Fruit fly (Drosophila melanogaster) whole organism, embryonic: ENCODE data around the gene CG5087.

Source experiments
- Antp ChIP-seq: fragments of 200-800 bp; sonication (Bioruptor generic); optimal IDR thresholded peaks from 3 replicates; lab custom pipeline; 2016; ENCODE audit warnings: missing biosample characterization, missing genetic modification characterization
- CG10321 ChIP-seq: fragments of 200-800 bp; sonication (Bioruptor generic); IDR thresholded peaks from 2 replicates; pipeline ENCODE4 v1.3.6; 2022; ENCODE audit warnings: missing biosample characterization, missing genetic modification characterization
- CG10543 ChIP-seq: fragments of 200-800 bp; sonication (Bioruptor generic); optimal IDR thresholded peaks from 3 replicates; lab custom pipeline; 2017; ENCODE audit warnings: missing biosample characterization, mild to moderate bottlenecking, missing genetic modification characterization, moderate library complexity
- CG12155 ChIP-seq: fragments of 200-800 bp; sonication (Bioruptor generic); optimal IDR thresholded peaks from 3 replicates; lab custom pipeline; 2016; ENCODE audit warnings: missing biosample characterization, missing genetic modification characterization
- CG12659 ChIP-seq: fragments of 200-800 bp; sonication (Bioruptor generic); optimal IDR thresholded peaks from 3 replicates; lab custom pipeline; 2017; ENCODE audit warnings: mild to moderate bottlenecking, missing biosample characterization, missing genetic modification reagents, missing genetic modification characterization
- CG13775 ChIP-seq: fragments of 200-800 bp; sonication (Bioruptor generic); optimal IDR thresholded peaks from 3 replicates; lab custom pipeline; 2017; ENCODE audit warnings: missing biosample characterization, mild to moderate bottlenecking, missing genetic modification characterization
- CG13894 ChIP-seq: fragments of 200-800 bp; sonication (Bioruptor generic); optimal IDR thresholded peaks from 3 replicates; lab custom pipeline; 2018; ENCODE audit warnings: missing biosample characterization, mild to moderate bottlenecking, missing genetic modification characterization, moderate library complexity
- CG14710 ChIP-seq: fragments of 200-800 bp; sonication (Bioruptor generic); optimal IDR thresholded peaks from 3 replicates; lab custom pipeline; 2019; ENCODE audit warnings: missing biosample characterization, mild to moderate bottlenecking, missing genetic modification characterization, moderate library complexity
- CG15073 ChIP-seq: fragments of 200-800 bp; sonication (Bioruptor generic); optimal IDR thresholded peaks from 2 replicates; lab custom pipeline; 2016; ENCODE audit warnings: missing biosample characterization, missing genetic modification characterization
- CG15601 ChIP-seq: fragments of 200-800 bp; sonication (Bioruptor generic); optimal IDR thresholded peaks from 3 replicates; lab custom pipeline; 2019; ENCODE audit warnings: missing biosample characterization, mild to moderate bottlenecking, missing genetic modification characterization, moderate library complexity
- CG17361 ChIP-seq: fragments of 200-800 bp; sonication (Bioruptor generic); IDR thresholded peaks from 3 replicates; pipeline ENCODE4 v1.3.6; 2022; ENCODE audit warnings: missing biosample characterization, missing genetic modification characterization
- CG18619 ChIP-seq: fragments of 200-800 bp; sonication (Bioruptor generic); optimal IDR thresholded peaks from 3 replicates; lab custom pipeline; 2017; ENCODE audit warnings: missing biosample characterization, mild to moderate bottlenecking, missing genetic modification characterization
- CG2678 ChIP-seq: fragments of 200-800 bp; sonication (Bioruptor generic); optimal IDR thresholded peaks from 3 replicates; lab custom pipeline; 2019; ENCODE audit warnings: missing biosample characterization, mild to moderate bottlenecking, missing genetic modification characterization, moderate library complexity
- CG33557 ChIP-seq: fragments of 200-800 bp; sonication (Bioruptor generic); optimal IDR thresholded peaks from 2 replicates; lab custom pipeline; 2019; ENCODE audit warnings: missing biosample characterization, mild to moderate bottlenecking, missing genetic modification characterization, moderate library complexity
- CG3847 ChIP-seq: fragments of 200-800 bp; sonication (Bioruptor generic); IDR thresholded peaks from 2 replicates; pipeline ENCODE4 v1.3.6; 2022; ENCODE audit warnings: missing biosample characterization, missing genetic modification characterization
- CG4282 ChIP-seq: fragments of 200-800 bp; sonication (Bioruptor generic); optimal IDR thresholded peaks from 2 replicates; lab custom pipeline; 2016; ENCODE audit warnings: missing biosample characterization, missing genetic modification characterization
- CG6175 ChIP-seq: fragments of 200-800 bp; sonication (Bioruptor generic); IDR thresholded peaks from 3 replicates; pipeline ENCODE4 v1.3.6; 2022; ENCODE audit warnings: missing biosample characterization, missing genetic modification characterization
- CG6654 ChIP-seq: fragments of 200-800 bp; sonication (Bioruptor generic); optimal IDR thresholded peaks from 2 replicates; lab custom pipeline; 2017; ENCODE audit warnings: missing biosample characterization, mild to moderate bottlenecking, missing genetic modification characterization
- CG8359 ChIP-seq: fragments of 200-800 bp; sonication (Bioruptor generic); optimal IDR thresholded peaks from 2 replicates; lab custom pipeline; 2017; ENCODE audit warnings: missing biosample characterization, mild to moderate bottlenecking, missing genetic modification characterization, borderline replicate concordance
- CG9727 ChIP-seq: fragments of 200-800 bp; sonication (Bioruptor generic); optimal IDR thresholded peaks from 3 replicates; lab custom pipeline; 2017; ENCODE audit warnings: missing biosample characterization, mild to moderate bottlenecking, missing genetic modification characterization
- Chrac-16 ChIP-seq: fragments of 200-800 bp; sonication (Bioruptor generic); optimal IDR thresholded peaks from 3 replicates; lab custom pipeline; 2016; ENCODE audit warnings: missing biosample characterization, missing genetic modification characterization
- CoRest ChIP-seq: fragments of 200-800 bp; sonication (Bioruptor generic); optimal IDR thresholded peaks from 3 replicates; lab custom pipeline; 2018; ENCODE audit warnings: missing biosample characterization, mild to moderate bottlenecking, missing genetic modification characterization, moderate library complexity
- Dad ChIP-seq: fragments of 200-800 bp; sonication (Bioruptor generic); optimal IDR thresholded peaks from 3 replicates; lab custom pipeline; 2016; ENCODE audit warnings: missing biosample characterization, missing genetic modification characterization
- H2.0 ChIP-seq: fragments of 200-800 bp; sonication (Bioruptor generic); IDR thresholded peaks from 2 replicates; pipeline ENCODE4 v1.3.6; 2022; ENCODE audit warnings: missing biosample characterization, missing genetic modification characterization
- HHEX ChIP-seq: fragments of 200-800 bp; sonication (Bioruptor generic); optimal IDR thresholded peaks from 3 replicates; lab custom pipeline; 2017; ENCODE audit warnings: missing biosample characterization, mild to moderate bottlenecking, missing genetic modification characterization, missing genetic modification reagents
- HmgZ ChIP-seq: fragments of 200-800 bp; sonication (Bioruptor generic); optimal IDR thresholded peaks from 2 replicates; lab custom pipeline; 2018; ENCODE audit warnings: missing biosample characterization, mild to moderate bottlenecking, missing genetic modification characterization
- Hr39 ChIP-seq: fragments of >200 bp; optimal IDR thresholded peaks from 2 replicates; lab custom pipeline; 2017
- Myb ChIP-seq: fragments of 200-800 bp; sonication (Bioruptor generic); optimal IDR thresholded peaks from 2 replicates; lab custom pipeline; 2016; ENCODE audit warnings: missing biosample characterization, missing genetic modification characterization
- Oaz ChIP-seq: fragments of 200-800 bp; sonication (Bioruptor generic); IDR thresholded peaks from 2 replicates; pipeline ENCODE4 v1.3.6; 2022; ENCODE audit warnings: missing biosample characterization, missing genetic modification characterization
- PHDP ChIP-seq: fragments of 200-800 bp; sonication (Bioruptor generic); optimal IDR thresholded peaks from 3 replicates; lab custom pipeline; 2018; ENCODE audit warnings: missing biosample characterization, mild to moderate bottlenecking, missing genetic modification characterization, moderate library complexity
- Poxn ChIP-seq: fragments of 200-800 bp; sonication (Bioruptor generic); IDR thresholded peaks from 2 replicates; pipeline ENCODE4 v1.3.6; 2022; ENCODE audit warnings: missing biosample characterization, missing genetic modification characterization
- Sox102F ChIP-seq: fragments of 200-800 bp; sonication (Bioruptor generic); optimal IDR thresholded peaks from 2 replicates; lab custom pipeline; 2018; ENCODE audit warnings: missing biosample characterization, mild to moderate bottlenecking, missing genetic modification characterization, moderate library complexity
- crc ChIP-seq: fragments of 200-800 bp; sonication (Bioruptor generic); optimal IDR thresholded peaks from 2 replicates; lab custom pipeline; 2016; ENCODE audit warnings: missing biosample characterization, missing genetic modification characterization
- dmrt11E ChIP-seq: fragments of 200-800 bp; sonication (Bioruptor generic); optimal IDR thresholded peaks from 3 replicates; lab custom pipeline; 2018; ENCODE audit warnings: missing biosample characterization, mild to moderate bottlenecking, missing genetic modification characterization, moderate library complexity
- fd102C ChIP-seq: fragments of 200-800 bp; sonication (Bioruptor generic); optimal IDR thresholded peaks from 2 replicates; lab custom pipeline; 2018; ENCODE audit warnings: missing biosample characterization, mild to moderate bottlenecking, missing genetic modification characterization, moderate library complexity
- hbn ChIP-seq: fragments of 200-800 bp; sonication (Bioruptor generic); IDR thresholded peaks from 2 replicates; pipeline ENCODE4 v1.3.6; 2022; ENCODE audit warnings: missing biosample characterization, missing genetic modification characterization; ENCODE audit not compliant: partially characterized antibody
- ind ChIP-seq: fragments of 200-800 bp; sonication (Bioruptor generic); optimal IDR thresholded peaks from 3 replicates; lab custom pipeline; 2016; ENCODE audit warnings: missing biosample characterization, missing genetic modification characterization
- insv ChIP-seq, 2 experiments: fragments of 200-800 bp; sonication (Bioruptor generic); optimal IDR thresholded peaks; 3 replicates each; lab custom pipeline; 2016 to 2018; ENCODE audit warnings: missing biosample characterization in 2 of 2, missing genetic modification characterization in 2 of 2
- ken ChIP-seq: fragments of 200-800 bp; sonication (Bioruptor generic); IDR thresholded peaks from 3 replicates; pipeline ENCODE4 v1.3.6; 2022; ENCODE audit warnings: missing biosample characterization, missing genetic modification characterization
- pnt ChIP-seq: fragments of 200-800 bp; sonication (Bioruptor generic); optimal IDR thresholded peaks from 3 replicates; lab custom pipeline; 2016; ENCODE audit warnings: missing biosample characterization, missing genetic modification characterization
- pros ChIP-seq: fragments of 200-800 bp; sonication (Bioruptor generic); optimal IDR thresholded peaks from 3 replicates; lab custom pipeline; 2019; ENCODE audit warnings: missing biosample characterization, mild to moderate bottlenecking, missing genetic modification characterization, moderate library complexity
- ro ChIP-seq: fragments of 200-800 bp; sonication (Bioruptor generic); IDR thresholded peaks from 2 replicates; pipeline ENCODE4 v1.3.6; 2022; ENCODE audit warnings: missing biosample characterization, missing genetic modification characterization
- schlank ChIP-seq: fragments of 200-800 bp; sonication (Bioruptor generic); optimal IDR thresholded peaks from 2 replicates; lab custom pipeline; 2018; ENCODE audit warnings: missing biosample characterization, mild to moderate bottlenecking, missing genetic modification characterization
- sima ChIP-seq: fragments of 200-800 bp; sonication (Bioruptor generic); optimal IDR thresholded peaks from 2 replicates; lab custom pipeline; 2016; ENCODE audit warnings: missing biosample characterization, missing genetic modification characterization
- sna ChIP-seq: fragments of 200-800 bp; sonication (Bioruptor generic); IDR thresholded peaks from 2 replicates; pipeline ENCODE4 v1.3.6; 2022; ENCODE audit warnings: missing biosample characterization, missing genetic modification characterization; ENCODE audit not compliant: partially characterized antibody
- trh ChIP-seq: fragments of 200-800 bp; sonication (Bioruptor generic); optimal IDR thresholded peaks from 2 replicates; lab custom pipeline; 2016; ENCODE audit warnings: missing biosample characterization, missing genetic modification characterization
- vfl ChIP-seq: fragments of 200-800 bp; sonication (Bioruptor generic); optimal IDR thresholded peaks from 2 replicates; lab custom pipeline; 2016; ENCODE audit warnings: missing biosample characterization, missing genetic modification characterization
- wdn ChIP-seq: fragments of 200-800 bp; sonication (Bioruptor generic); IDR thresholded peaks from 2 replicates; pipeline ENCODE4 v1.3.6; 2022; ENCODE audit warnings: missing biosample characterization, missing genetic modification characterization
- zf30C ChIP-seq: fragments of 200-800 bp; sonication (Bioruptor generic); optimal IDR thresholded peaks from 3 replicates; lab custom pipeline; 2018; ENCODE audit warnings: missing biosample characterization, mild to moderate bottlenecking, missing genetic modification characterization

Gene CG5087

dm6 chr3L:9011485-9012389 is 13.8 kb downstream of the CG5087 start (continued):
- TF ChIP-seq ken, result peak; percentile 78; the same call in 2 of the 3 replicates
- no peak for TF ChIP-seq Hr39 (lab: Kevin White, UChicago)
- peak; percentile 94 for TF ChIP-seq CG9727
- TF ChIP-seq CG10321, result no peak
- peak; percentile 63 for TF ChIP-seq ind (GFP tag; lab: Kevin White, UChicago)
- no peak for TF ChIP-seq CG12659
- TF ChIP-seq PHDP (tag; lab: Kevin White, UChicago), result no peak
- peak; percentile 38 for TF ChIP-seq CG6654
- TF ChIP-seq pros (GFP tag; lab: Kevin White, UChicago), result no peak
- no peak for TF ChIP-seq Poxn (GFP tag; lab: Robert Waterston, UW)
- peak; percentile 17 for TF ChIP-seq HmgZ
- peak; percentile 68; the same call in 1 of the 2 replicates for TF ChIP-seq ro
- peak; percentile 71 for TF ChIP-seq CoRest (tag; lab: Kevin White, UChicago)
- no peak for TF ChIP-seq CG13894 (tag; lab: Kevin White, UChicago)
- TF ChIP-seq vfl (GFP tag; lab: Kevin White, UChicago), result peak; percentile 4
- peak; percentile 76 for TF ChIP-seq CG13775 (GFP tag; lab: Kevin White, UChicago)
- TF ChIP-seq wdn, result no peak
- peak; percentile 74 for TF ChIP-seq H2.0 (GFP tag; lab: Robert Waterston, UW)
- TF ChIP-seq CG6175, result no peak
- peak; percentile 49 for TF ChIP-seq CG12155 (GFP tag; lab: Kevin White, UChicago)
- TF ChIP-seq CG8359 (GFP tag; lab: Kevin White, UChicago), result peak; percentile 64
- no peak for TF ChIP-seq hbn (GFP tag; lab: Robert Waterston, UW)
- TF ChIP-seq fd102C, result peak; percentile 77
- peak; percentile 74 for TF ChIP-seq Chrac-16 (GFP tag; lab: Kevin White, UChicago)
- TF ChIP-seq CG18619 (GFP tag; lab: Kevin White, UChicago), result peak; percentile 10
- TF ChIP-seq sna (GFP tag; lab: Robert Waterston, UW), result no peak
- peak; percentile 62 for TF ChIP-seq Sox102F (GFP tag; lab: Kevin White, UChicago)
- TF ChIP-seq Oaz, result no peak
- TF ChIP-seq CG17361, result peak; percentile 74; the same call in 2 of the 3 replicates
- no peak for TF ChIP-seq CG15073 (GFP tag; lab: Kevin White, UChicago)
- no peak for TF ChIP-seq schlank (tag; lab: Kevin White, UChicago)
- peak; percentile 90 for TF ChIP-seq zf30C
- peak; percentile 81 for TF ChIP-seq CG33557 (GFP tag; lab: Kevin White, UChicago)
- TF ChIP-seq HHEX (GFP tag; lab: Kevin White, UChicago), result peak; percentile 38
- TF ChIP-seq CG3847 (GFP tag; lab: Robert Waterston, UW), result peak; percentile 27; the same call in 1 of the 2 replicates
- TF ChIP-seq Myb (GFP tag; lab: Kevin White, UChicago), result peak; percentile 46
- peak; percentile 89 for TF ChIP-seq dmrt11E (tag; lab: Kevin White, UChicago)
- no peak for TF ChIP-seq sima (GFP tag; lab: Kevin White, UChicago)
- peak; percentile 87 for TF ChIP-seq Antp (GFP tag; lab: Kevin White, UChicago)
- peak; percentile 45 for TF ChIP-seq Dad
- no peak for TF ChIP-seq CG10543 (GFP tag; lab: Kevin White, UChicago)
- TF ChIP-seq pnt (GFP tag; lab: Kevin White, UChicago), result peak; percentile 80
- TF ChIP-seq CG4282, result no peak
- TF ChIP-seq CG15601 (tag; lab: Kevin White, UChicago), result peak; percentile 68
- no peak for TF ChIP-seq insv (GFP tag; optimal IDR thresholded peaks at IDR 0.05; lab: Kevin White, UChicago)
- TF ChIP-seq CG14710, result peak; percentile 86
- TF ChIP-seq trh (GFP tag; lab: Kevin White, UChicago), result peak; percentile 21
- peak; percentile 68 for TF ChIP-seq crc (GFP tag; lab: Kevin White, UChicago)
- TF ChIP-seq CG2678, result peak; percentile 79
